Worm (Caenorhabditis elegans): ENCODE measurements around the gene emb-5.

Gene emb-5

ce11 chrIII:4734056-4734455 is 13.6 kb upstream of the emb-5 start, which contains the start of gene F17C8.9:
Gene F17C8.9, plus strand, starts transcription at chrIII:4734356.
- TF ChIP-seq ZK337.2 (GFP tag; IDR thresholded peaks at IDR 0.05) (no peak), lin-29 (GFP tag; IDR thresholded peaks at IDR 0.05) (no peak), unc-39 (tag; optimal IDR thresholded peaks at IDR 0.05) (no peak), daf-8 (GFP tag; IDR thresholded peaks at IDR 0.05) (no peak), skn-1 (tag; optimal IDR thresholded peaks at IDR 0.05) (no peak), lin-1 (GFP tag; IDR thresholded peaks at IDR 0.05) (no peak), ztf-7 (tag; optimal IDR thresholded peaks at IDR 0.05) (no peak), lir-3 (tag; optimal IDR thresholded peaks at IDR 0.05) (no peak), ZK546.5 (tag; optimal IDR thresholded peaks at IDR 0.05) (no peak), R02D3.7 (tag; optimal IDR thresholded peaks at IDR 0.05) (no peak), nhr-11 (tag; optimal IDR thresholded peaks at IDR 0.05) (no peak), mes-2 (tag; optimal IDR thresholded peaks at IDR 0.05; ENCODE audit: poor library complexity, severe bottlenecking) (no peak), mep-1 (tag; optimal IDR thresholded peaks at IDR 0.05) (no peak), zip-2 (tag; optimal IDR thresholded peaks at IDR 0.05) (no peak), zfp-3 (GFP tag; conservative IDR thresholded peaks at IDR 0.05) (no peak), nhr-6 (tag; optimal IDR thresholded peaks at IDR 0.05) (no peak), cey-2 (tag; optimal IDR thresholded peaks at IDR 0.05; ENCODE audit: borderline replicate concordance, insufficient read depth) (no peak), nhr-48 (tag; optimal IDR thresholded peaks at IDR 0.05) (no peak), Y5F2A.4 (GFP tag; optimal IDR thresholded peaks at IDR 0.05) (no peak)

ce11 chrIII:4731295-4731988 is 11.0 kb upstream of the emb-5 start, which contains the start of gene F17C8.3:
Gene F17C8.3, plus strand, starts transcription at chrIII:4731938.
- no peak for TF ChIP-seq nhr-48 (tag; optimal IDR thresholded peaks at IDR 0.05)
- TF ChIP-seq tra-1 (GFP tag; IDR thresholded peaks at IDR 0.05): 0 out of 2 replicates have a peak, but pooled peaks have one; percentile 63
- peak; percentile 45 for TF ChIP-seq nhr-11 (tag; optimal IDR thresholded peaks at IDR 0.05)
- no peak for TF ChIP-seq zag-1 (tag; optimal IDR thresholded peaks at IDR 0.05)
- peak in 1 of 2 experiments; percentile 29 for TF ChIP-seq lsy-2 (tag; optimal IDR thresholded peaks at IDR 0.05)
- TF ChIP-seq daf-16 (GFP tag; optimal IDR thresholded peaks at IDR 0.05): peak in 1 of 2 experiments; percentile 87
- no peak for TF ChIP-seq daf-16 (tag; optimal IDR thresholded peaks at IDR 0.05)
- peak; percentile 69 for TF ChIP-seq hlh-11 (tag; optimal IDR thresholded peaks at IDR 0.05)
- peak in 1 of 2 experiments; percentile 93 for TF ChIP-seq unc-62 (GFP tag; optimal IDR thresholded peaks at IDR 0.05 in 1 of 2)
- TF ChIP-seq unc-62 (tag; optimal IDR thresholded peaks at IDR 0.05): no peak
- TF ChIP-seq ceh-28 (tag; optimal IDR thresholded peaks at IDR 0.05): no peak

ce11 chrIII:4723922-4724321 is 3.5 kb upstream of the emb-5 start:
- peak; percentile 4 for TF ChIP-seq nhr-11 (tag; optimal IDR thresholded peaks at IDR 0.05)
- peak; percentile 50 for TF ChIP-seq aha-1 (tag)
- TF ChIP-seq arid-1 (GFP tag; conservative IDR thresholded peaks at IDR 0.05): no peak
- TF ChIP-seq attf-4 (tag; optimal IDR thresholded peaks at IDR 0.05): no peak
- TF ChIP-seq mep-1 (tag; optimal IDR thresholded peaks at IDR 0.05): peak; percentile 42
- TF ChIP-seq nhr-28 (tag; optimal IDR thresholded peaks at IDR 0.05): no peak
- TF ChIP-seq unc-62 (GFP tag; optimal IDR thresholded peaks at IDR 0.05 in 1 of 2): peak in 1 of 2 experiments; percentile 70
- TF ChIP-seq unc-62 (tag; optimal IDR thresholded peaks at IDR 0.05): no peak
- TF ChIP-seq tra-1 (GFP tag; IDR thresholded peaks at IDR 0.05): no peak
- no peak for TF ChIP-seq dpl-1 (GFP tag; optimal IDR thresholded peaks at IDR 0.05)
- no peak for TF ChIP-seq gei-8 (GFP tag; optimal IDR thresholded peaks at IDR 0.05)
- TF ChIP-seq nhr-41 (GFP tag; IDR thresholded peaks at IDR 0.05): no peak
- no peak for TF ChIP-seq lin-13 (GFP tag; optimal IDR thresholded peaks at IDR 0.05)
- TF ChIP-seq fkh-10 (GFP tag; optimal IDR thresholded peaks at IDR 0.05): peak; percentile 45
- no peak for TF ChIP-seq dmd-9 (GFP tag; IDR thresholded peaks at IDR 0.05)
- no peak for TF ChIP-seq vab-7 (GFP tag; IDR thresholded peaks at IDR 0.05)
- TF ChIP-seq ZK546.5 (tag; optimal IDR thresholded peaks at IDR 0.05): no peak
- TF ChIP-seq rbr-2 (tag; optimal IDR thresholded peaks at IDR 0.05): peak; percentile 21
- peak; percentile 52; the same call in 1 of the 2 replicates for TF ChIP-seq ceh-20 (GFP tag; IDR thresholded peaks at IDR 0.05)
- peak; percentile 67; the same call in 1 of the 2 replicates for TF ChIP-seq ctbp-1 (GFP tag; IDR thresholded peaks at IDR 0.05)
- TF ChIP-seq egl-27 (tag; optimal IDR thresholded peaks at IDR 0.05): no peak
- TF ChIP-seq ceh-32 (tag; optimal IDR thresholded peaks at IDR 0.05; ENCODE audit: poor library complexity): no peak
- peak in 1 of 2 experiments; percentile 34 for TF ChIP-seq lsy-2 (tag; optimal IDR thresholded peaks at IDR 0.05)
- TF ChIP-seq hmg-1.1 (GFP tag; IDR thresholded peaks at IDR 0.05): 0 out of 2 replicates have a peak, but pooled peaks have one; percentile 16
- TF ChIP-seq egl-43 (GFP tag; IDR thresholded peaks at IDR 0.05): no peak
- no peak for TF ChIP-seq nhr-48 (tag; optimal IDR thresholded peaks at IDR 0.05)
- no peak for TF ChIP-seq lin-1 (GFP tag; IDR thresholded peaks at IDR 0.05)

Data from whole organism, L4 larva.